Worm (Caenorhabditis elegans) whole organism, young adult: ENCODE results near the gene srg-60.
A peak's percentile ranks its signal among the peaks of the same experiment; 100 is the strongest.

ENCODE experiments used
- B0019.2 ChIP-seq: fragments of 200-800 bp; sonication (Bioruptor generic); conservative IDR thresholded peaks from 2 replicates; pipeline ENCODE4 v1.3.6; 2022; ENCODE audit warnings: missing genetic modification reagents, missing genetic modification characterization, missing compliant biosample characterization
- B0035.1 ChIP-seq: sonication (generic microtip); optimal IDR thresholded peaks from 2 replicates; lab custom pipeline; 2016; ENCODE audit warnings: missing genetic modification characterization, mild to moderate bottlenecking, missing compliant biosample characterization, missing genotype, missing genetic modification reagents
- C17E4.6 ChIP-seq: fragments of 200-800 bp; sonication (Bioruptor generic); IDR thresholded peaks from 2 replicates; pipeline ENCODE4 v1.3.6; 2022; ENCODE audit warnings: missing genetic modification reagents, missing genetic modification characterization, missing compliant biosample characterization
- F10E7.11 ChIP-seq: sonication (generic microtip); optimal IDR thresholded peaks from 2 replicates; lab custom pipeline; 2017; ENCODE audit warnings: mild to moderate bottlenecking, missing genetic modification characterization, moderate library complexity, missing compliant biosample characterization
- F23B12.7 ChIP-seq: sonication (generic microtip); optimal IDR thresholded peaks from 2 replicates; lab custom pipeline; 2017; ENCODE audit warnings: missing genetic modification characterization, mild to moderate bottlenecking, missing compliant biosample characterization, antibody characterized with exemption, moderate library complexity; ENCODE audit not compliant: insufficient read depth
- F33H1.4 ChIP-seq: fragments of 200-800 bp; sonication (Bioruptor generic); IDR thresholded peaks from 2 replicates; pipeline ENCODE4 v1.3.6; 2022; ENCODE audit warnings: missing genetic modification reagents, missing genetic modification characterization, missing compliant biosample characterization
- F57C9.4 ChIP-seq: sonication (generic microtip); optimal IDR thresholded peaks from 2 replicates; lab custom pipeline; 2017; ENCODE audit warnings: mild to moderate bottlenecking, missing genetic modification characterization, missing compliant biosample characterization
- Y53G8AR.9 ChIP-seq: fragments of 200-800 bp; sonication (Bioruptor generic); conservative IDR thresholded peaks from 2 replicates; pipeline ENCODE4 v1.3.6; 2022; ENCODE audit warnings: missing genetic modification reagents, missing genetic modification characterization, missing compliant biosample characterization
- Y56A3A.18 ChIP-seq: fragments of 200-800 bp; sonication (Bioruptor generic); IDR thresholded peaks from 2 replicates; pipeline ENCODE4 v1.3.6; 2022; ENCODE audit warnings: missing genetic modification reagents, missing genetic modification characterization, missing compliant biosample characterization
- aptf-3 ChIP-seq: fragments of 200-800 bp; sonication (Bioruptor generic); IDR thresholded peaks from 2 replicates; pipeline ENCODE4 v1.3.6; 2022; ENCODE audit warnings: missing genetic modification characterization, missing compliant biosample characterization
- athp-1 ChIP-seq: sonication (generic microtip); optimal IDR thresholded peaks from 2 replicates; lab custom pipeline; 2017; ENCODE audit warnings: mild to moderate bottlenecking, missing genetic modification characterization, missing compliant biosample characterization
- attf-3 ChIP-seq: fragments of 200-800 bp; sonication (Bioruptor generic); conservative IDR thresholded peaks from 2 replicates; pipeline ENCODE4 v1.3.6; 2022; ENCODE audit warnings: missing genetic modification reagents, missing genetic modification characterization, missing compliant biosample characterization
- attf-6 ChIP-seq: fragments of 200-800 bp; sonication (Bioruptor generic); IDR thresholded peaks from 2 replicates; pipeline ENCODE4 v1.3.6; 2022; ENCODE audit warnings: missing genetic modification reagents, missing genetic modification characterization, missing compliant biosample characterization
- ceh-100 ChIP-seq: fragments of 200-800 bp; sonication (Bioruptor generic); IDR thresholded peaks from 2 replicates; pipeline ENCODE4 v1.3.6; 2022; ENCODE audit warnings: missing genetic modification reagents, missing genetic modification characterization, missing compliant biosample characterization
- chd-7 ChIP-seq: sonication (generic microtip); optimal IDR thresholded peaks from 2 replicates; lab custom pipeline; 2016; ENCODE audit warnings: mild to moderate bottlenecking, missing genetic modification characterization, moderate library complexity, missing compliant biosample characterization
- efl-1 ChIP-seq: fragments of 150-350 bp; optimal IDR thresholded peaks from 2 replicates; lab custom pipeline; 2014; ENCODE audit warnings: missing biosample characterization, missing genetic modification reagents, missing genetic modification characterization
- egl-44 ChIP-seq: fragments of 200-800 bp; sonication (Bioruptor generic); IDR thresholded peaks from 2 replicates; pipeline ENCODE4 v1.3.6; 2022; ENCODE audit warnings: missing genetic modification reagents, missing genetic modification characterization, missing compliant biosample characterization
- ekl-4 ChIP-seq: fragments of 200-800 bp; sonication (Bioruptor generic); IDR thresholded peaks from 2 replicates; pipeline ENCODE4 v1.3.6; 2022; ENCODE audit warnings: missing genetic modification reagents, missing genetic modification characterization, missing compliant biosample characterization
- hmg-1.2 ChIP-seq: fragments of 200-800 bp; sonication (Bioruptor generic); IDR thresholded peaks from 2 replicates; pipeline ENCODE4 v1.3.6; 2022; ENCODE audit warnings: missing genetic modification reagents, missing genetic modification characterization, missing compliant biosample characterization
- lin-26 ChIP-seq: fragments of 200-800 bp; sonication (Bioruptor generic); IDR thresholded peaks from 2 replicates; pipeline ENCODE4 v1.3.6; 2022; ENCODE audit warnings: missing genetic modification reagents, missing genetic modification characterization, missing compliant biosample characterization
- lsl-1 ChIP-seq: fragments of 200-800 bp; sonication (Bioruptor generic); optimal IDR thresholded peaks from 2 replicates; lab custom pipeline; 2018; ENCODE audit warnings: mild to moderate bottlenecking, missing genetic modification characterization, moderate library complexity, missing compliant biosample characterization
- madf-10 ChIP-seq: sonication (generic microtip); optimal IDR thresholded peaks from 2 replicates; lab custom pipeline; 2016; ENCODE audit warnings: mild to moderate bottlenecking, missing genetic modification characterization, missing compliant biosample characterization
- mxl-1 ChIP-seq: sonication (generic microtip); optimal IDR thresholded peaks from 2 replicates; lab custom pipeline; 2016; ENCODE audit warnings: missing genetic modification characterization, missing compliant biosample characterization
- nhr-120 ChIP-seq: fragments of 200-800 bp; sonication (Bioruptor generic); IDR thresholded peaks from 2 replicates; pipeline ENCODE4 v1.3.6; 2022; ENCODE audit warnings: missing genetic modification characterization, missing compliant biosample characterization
- nhr-179 ChIP-seq: sonication (generic microtip); optimal IDR thresholded peaks from 2 replicates; lab custom pipeline; 2016; ENCODE audit warnings: mild to moderate bottlenecking, missing genetic modification characterization, missing compliant biosample characterization
- nhr-27 ChIP-seq: fragments of 200-800 bp; sonication (Bioruptor generic); optimal IDR thresholded peaks from 2 replicates; lab custom pipeline; 2018; ENCODE audit warnings: mild to moderate bottlenecking, missing genetic modification characterization, moderate library complexity, missing compliant biosample characterization
- pbrm-1 ChIP-seq: fragments of 200-800 bp; sonication (Bioruptor generic); IDR thresholded peaks from 2 replicates; pipeline ENCODE4 v1.3.6; 2022; ENCODE audit warnings: missing genetic modification reagents, missing genetic modification characterization, missing compliant biosample characterization
- pha-4 ChIP-seq: fragments of 150-350 bp; sonication (generic microtip); optimal IDR thresholded peaks from 2 replicates; lab custom pipeline; 2014; ENCODE audit warnings: missing biosample characterization, missing genetic modification reagents, missing genetic modification characterization
- rec-8 ChIP-seq, 2 experiments: sonication (generic microtip); optimal IDR thresholded peaks; 2 replicates each; lab custom pipeline; 2016; ENCODE audit warnings: mild to moderate bottlenecking in 2 of 2, missing genetic modification characterization in 2 of 2, missing genetic modification reagents in 2 of 2, missing genotype in 2 of 2, missing biosample characterization in 1 of 2, missing compliant biosample characterization in 1 of 2, moderate library complexity in 1 of 2
- snpc-4 ChIP-seq, 5 experiments: fragments of 150-350 bp in 1 of 5; sonication (generic microtip) in 4 of 5; optimal IDR thresholded peaks; 2 replicates each; lab custom pipeline; 2014 to 2018; ENCODE audit warnings: missing genetic modification characterization in 5 of 5, missing biosample characterization in 3 of 5, antibody characterized with exemption in 2 of 5, mild to moderate bottlenecking in 2 of 5, missing compliant biosample characterization in 2 of 5, missing genotype in 2 of 5, moderate library complexity in 2 of 5, missing genetic modification reagents in 1 of 5
- sptf-2 ChIP-seq: fragments of 200-800 bp; sonication (Bioruptor generic); optimal IDR thresholded peaks from 2 replicates; lab custom pipeline; 2018; ENCODE audit warnings: mild to moderate bottlenecking, missing genetic modification characterization, missing compliant biosample characterization
- tbx-9 ChIP-seq: sonication (generic microtip); optimal IDR thresholded peaks from 2 replicates; lab custom pipeline; 2016; ENCODE audit warnings: borderline replicate concordance, missing genetic modification characterization, inconsistent platforms, missing compliant biosample characterization
- tlf-1 ChIP-seq: fragments of 200-800 bp; sonication (Bioruptor generic); optimal IDR thresholded peaks from 2 replicates; lab custom pipeline; 2018; ENCODE audit warnings: mild to moderate bottlenecking, missing genetic modification characterization, missing compliant biosample characterization
- unc-62 ChIP-seq: fragments of 150-350 bp; optimal IDR thresholded peaks from 2 replicates; lab custom pipeline; 2014; ENCODE audit warnings: missing biosample characterization, missing genetic modification reagents, missing genetic modification characterization
- zfh-2 ChIP-seq: fragments of 200-800 bp; sonication (Bioruptor generic); conservative IDR thresholded peaks from 2 replicates; pipeline ENCODE4 v1.3.6; 2022; ENCODE audit warnings: missing genetic modification reagents, missing genetic modification characterization, missing compliant biosample characterization
- ztf-26 ChIP-seq: sonication (generic microtip); optimal IDR thresholded peaks from 2 replicates; lab custom pipeline; 2017; ENCODE audit warnings: missing genetic modification characterization, missing compliant biosample characterization

The srg-60 gene

DNA sequence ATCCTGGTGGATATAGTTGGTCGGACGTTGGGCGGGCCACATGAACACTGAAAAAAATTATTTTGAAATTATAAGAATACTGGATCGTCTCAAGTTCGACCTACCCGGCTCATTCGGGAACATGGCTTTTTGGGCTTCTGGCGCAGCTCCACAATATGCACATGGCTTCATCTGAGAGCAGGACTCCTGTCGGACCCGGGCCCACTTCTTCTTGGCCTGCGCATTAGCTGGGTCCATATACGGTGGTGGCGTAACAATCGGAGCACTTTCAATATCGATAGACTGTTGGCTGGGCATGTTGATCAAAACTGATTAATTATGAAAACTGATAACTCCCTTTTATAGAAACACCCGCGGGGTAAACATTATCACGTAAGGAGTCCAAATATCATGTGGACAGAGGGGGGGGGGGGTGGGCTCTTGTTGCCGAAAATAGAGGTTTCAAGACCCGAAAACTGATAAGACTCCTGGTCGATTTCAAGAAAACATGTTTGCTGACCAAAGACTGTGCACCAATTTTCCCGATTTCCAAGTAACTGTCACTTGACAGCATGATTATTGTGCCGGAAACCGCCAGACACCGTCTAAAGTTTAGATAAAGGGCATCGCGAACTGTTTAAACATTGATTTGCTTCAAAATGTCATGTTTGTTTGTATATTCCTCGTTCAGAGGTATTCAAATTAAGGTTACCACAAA is 8.5 kb upstream of the srg-60 start, which contains the start of gene dod-3 (continued):
- TF ChIP-seq Y53G8AR.9 (GFP tag; lab: Robert Waterston, UW) (no peak), tlf-1 (GFP tag; lab: Kevin White, UChicago) (peak; percentile 63), nhr-27 (tag; lab: Kevin White, UChicago) (no peak), F23B12.7 (tag; lab: Kevin White, UChicago) (no peak), chd-7 (tag; lab: Kevin White, UChicago) (peak; percentile 4), madf-10 (no peak), nhr-120 (no peak), pbrm-1 (GFP tag; lab: Robert Waterston, UW) (no peak), attf-6 (GFP tag; lab: Robert Waterston, UW) (no peak), lsl-1 (GFP tag; lab: Kevin White, UChicago) (no peak), unc-62 (no peak), egl-44 (GFP tag; lab: Robert Waterston, UW) (0 out of 2 replicates have a peak, but pooled peaks have one; percentile 65), attf-3 (GFP tag; lab: Robert Waterston, UW) (no peak), B0019.2 (GFP tag; lab: Robert Waterston, UW) (no peak), C17E4.6 (no peak), B0035.1 (tag; lab: Kevin White, UChicago) (no peak), rec-8 (tag; optimal IDR thresholded peaks at IDR 0.05; lab: Kevin White, UChicago) (no peak), ztf-26 (no peak), ekl-4 (GFP tag; lab: Robert Waterston, UW) (no peak)

DNA sequence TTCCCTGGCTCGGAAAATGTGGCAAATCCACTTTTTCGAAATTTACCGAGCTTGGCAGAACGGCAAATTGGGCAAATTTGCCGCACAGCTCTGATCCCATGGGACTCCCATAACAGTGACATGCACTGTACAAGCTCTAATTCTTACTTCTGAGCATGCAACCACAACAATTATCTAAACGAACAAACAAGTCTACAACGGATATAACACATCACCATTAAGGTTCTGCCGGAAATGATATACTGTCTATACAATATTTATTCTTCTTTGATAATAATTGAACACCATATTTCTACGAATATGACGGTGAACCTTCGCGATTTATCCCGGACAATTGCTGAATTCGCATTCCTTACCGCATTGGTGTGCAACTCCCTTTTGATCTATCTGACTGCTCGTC is 5.8 kb upstream of the srg-60 start, which contains the start of gene str-33:
str-33 (plus strand) TSS at position 301 of the 400 bp plus-strand sequence.
- no peak for TF ChIP-seq aptf-3 (GFP tag; lab: Robert Waterston, UW)
- TF ChIP-seq efl-1, result no peak
- no peak for TF ChIP-seq hmg-1.2 (GFP tag; lab: Robert Waterston, UW)
- TF ChIP-seq nhr-179, result no peak
- TF ChIP-seq zfh-2 (GFP tag; lab: Robert Waterston, UW), result no peak
- TF ChIP-seq sptf-2 (GFP tag; lab: Kevin White, UChicago), result no peak
- TF ChIP-seq F57C9.4, result no peak
- no peak for TF ChIP-seq F10E7.11 (tag; lab: Kevin White, UChicago)
- no peak for TF ChIP-seq snpc-4 (GFP tag; optimal IDR thresholded peaks at IDR 0.05; lab: Kevin White, UChicago)
- no peak for TF ChIP-seq snpc-4 (tag; optimal IDR thresholded peaks at IDR 0.05; lab: Kevin White, UChicago)
- no peak for TF ChIP-seq pha-4 (tag; lab: Kevin White, UChicago)
- TF ChIP-seq ceh-100 (GFP tag; lab: Robert Waterston, UW), result no peak
- TF ChIP-seq attf-3 (GFP tag; lab: Robert Waterston, UW), result no peak
- TF ChIP-seq F33H1.4 (GFP tag; lab: Robert Waterston, UW), result no peak
- TF ChIP-seq lin-26 (GFP tag; lab: Robert Waterston, UW), result no peak
- TF ChIP-seq Y56A3A.18, result no peak
- TF ChIP-seq pbrm-1 (GFP tag; lab: Robert Waterston, UW), result no peak
- TF ChIP-seq nhr-27 (tag; lab: Kevin White, UChicago), result no peak
- TF ChIP-seq athp-1 (tag; lab: Kevin White, UChicago), result no peak
- no peak for TF ChIP-seq mxl-1 (tag; lab: Kevin White, UChicago)
- no peak for TF ChIP-seq tbx-9 (tag; lab: Kevin White, UChicago)
